Worm (Caenorhabditis elegans) whole organism, L3 larva: ENCODE results near the gene F09E5.8.
"Not testable (repeated sequence)": the region's sequence is repeated elsewhere in the genome, so short reads cannot be mapped to it uniquely, and the experiment has no call there.

Experiments used
- fkh-10 ChIP-seq: sonication (generic microtip); optimal IDR thresholded peaks from 2 replicates; lab custom pipeline; 2017; ENCODE audit warnings: missing biosample characterization, missing genetic modification reagents, missing genetic modification characterization
- nhr-237 ChIP-seq: fragments of 150-350 bp; optimal IDR thresholded peaks from 2 replicates; lab custom pipeline; 2014; ENCODE audit warnings: missing biosample characterization, missing genetic modification characterization

DNA sequence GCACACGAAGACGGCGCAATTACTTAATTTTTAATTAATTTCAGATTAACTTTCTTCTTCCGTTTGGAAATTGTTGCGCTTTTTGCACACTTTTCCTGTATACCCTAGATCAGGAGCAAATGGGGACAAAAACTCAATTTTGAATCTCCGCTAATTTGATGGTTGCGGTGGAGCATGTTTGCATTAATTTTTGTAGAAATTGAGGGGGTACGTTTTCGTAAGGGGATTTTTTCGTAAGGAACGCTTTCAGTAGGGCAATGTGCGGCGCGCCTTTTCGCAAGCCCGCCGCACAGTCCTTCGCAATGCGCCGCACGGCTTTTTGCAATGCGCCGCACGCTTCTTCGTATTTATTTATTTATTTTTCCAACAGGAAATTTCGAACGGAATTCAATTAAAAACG is 4.1 kb upstream of the F09E5.8 start:
- TF ChIP-seq fkh-10; nhr-237 (tag; lab: Kevin White, UChicago): not testable (repeated sequence)
